Worm (Caenorhabditis elegans) whole organism, L2 larva: ENCODE data around the gene cup-5.

ENCODE experiments used
- C34F6.9 ChIP-seq: fragments of 150-350 bp; optimal IDR thresholded peaks from 2 replicates; lab custom pipeline; 2014; ENCODE audit warnings: missing biosample characterization, missing genetic modification characterization
- F13H6.1 ChIP-seq: sonication (generic microtip); optimal IDR thresholded peaks from 2 replicates; lab custom pipeline; 2016; ENCODE audit warnings: missing genetic modification characterization, missing compliant biosample characterization
- R02D3.7 ChIP-seq: fragments of 150-350 bp; optimal IDR thresholded peaks from 2 replicates; lab custom pipeline; 2014; ENCODE audit warnings: missing biosample characterization, missing genetic modification characterization
- Y55F3AM.14 ChIP-seq: fragments of 200-800 bp; sonication (Bioruptor generic); optimal IDR thresholded peaks from 2 replicates; lab custom pipeline; 2018; ENCODE audit warnings: mild to moderate bottlenecking, missing genetic modification characterization, missing compliant biosample characterization
- ZK546.5 ChIP-seq: sonication (generic microtip); optimal IDR thresholded peaks from 2 replicates; lab custom pipeline; 2017; ENCODE audit warnings: missing biosample characterization, missing genetic modification characterization
- alr-1 ChIP-seq: fragments of 150-350 bp; optimal IDR thresholded peaks from 2 replicates; lab custom pipeline; 2014; ENCODE audit warnings: missing biosample characterization, missing genetic modification characterization
- aly-2 ChIP-seq: fragments of 150-350 bp; optimal IDR thresholded peaks from 2 replicates; lab custom pipeline; 2014; ENCODE audit warnings: missing biosample characterization, missing genetic modification characterization
- ama-1 ChIP-seq: fragments of 150-350 bp; optimal IDR thresholded peaks from 2 replicates; lab custom pipeline; 2018; ENCODE audit warnings: inconsistent platforms
- blmp-1 ChIP-seq: sonication (generic microtip); optimal IDR thresholded peaks from 2 replicates; lab custom pipeline; 2017; ENCODE audit warnings: missing genetic modification characterization, mild to moderate bottlenecking, missing compliant biosample characterization, antibody characterized with exemption, moderate library complexity; ENCODE audit not compliant: insufficient read depth
- ceh-16 ChIP-seq: fragments of 150-350 bp; optimal IDR thresholded peaks from 2 replicates; lab custom pipeline; 2014; ENCODE audit warnings: missing biosample characterization, missing genetic modification characterization
- ceh-82 ChIP-seq: fragments of 150-350 bp; optimal IDR thresholded peaks from 2 replicates; lab custom pipeline; 2014; ENCODE audit warnings: missing biosample characterization, missing genetic modification characterization
- dmd-4 ChIP-seq: sonication (generic microtip); optimal IDR thresholded peaks from 2 replicates; lab custom pipeline; 2017; ENCODE audit warnings: missing biosample characterization, missing genetic modification characterization
- elt-1 ChIP-seq: fragments of 150-350 bp; optimal IDR thresholded peaks from 2 replicates; lab custom pipeline; 2014; ENCODE audit warnings: missing biosample characterization, missing genetic modification characterization
- elt-3 ChIP-seq: sonication (generic microtip); optimal IDR thresholded peaks from 2 replicates; lab custom pipeline; 2017; ENCODE audit warnings: missing biosample characterization, missing genetic modification characterization
- fos-1 ChIP-seq: fragments of 150-350 bp; optimal IDR thresholded peaks from 2 replicates; lab custom pipeline; 2014; ENCODE audit warnings: missing biosample characterization, missing genetic modification characterization
- gmeb-1 ChIP-seq: fragments of 150-350 bp; optimal IDR thresholded peaks from 2 replicates; lab custom pipeline; 2014; ENCODE audit warnings: missing biosample characterization, missing genetic modification characterization
- lin-11 ChIP-seq: fragments of 150-350 bp; sonication (generic microtip); optimal IDR thresholded peaks from 2 replicates; lab custom pipeline; 2014; ENCODE audit warnings: missing biosample characterization, missing genetic modification characterization, inconsistent platforms, mixed read lengths
- lin-13 ChIP-seq: fragments of 150-350 bp; optimal IDR thresholded peaks from 2 replicates; lab custom pipeline; 2014; ENCODE audit warnings: missing biosample characterization, missing genetic modification reagents, missing genetic modification characterization
- lin-39 ChIP-seq: fragments of 150-350 bp; optimal IDR thresholded peaks from 2 replicates; lab custom pipeline; 2014; ENCODE audit warnings: missing biosample characterization, missing genetic modification reagents, missing genetic modification characterization
- mab-5 ChIP-seq: fragments of 150-350 bp; optimal IDR thresholded peaks from 2 replicates; lab custom pipeline; 2014; ENCODE audit warnings: missing biosample characterization, missing genetic modification characterization
- mbf-1 ChIP-seq: sonication (generic microtip); optimal IDR thresholded peaks from 2 replicates; lab custom pipeline; 2017; ENCODE audit warnings: missing biosample characterization, missing genetic modification characterization
- mdl-1 ChIP-seq, 2 experiments: fragments of 150-350 bp in 1 of 2; sonication (generic microtip) in 1 of 2; optimal IDR thresholded peaks; 2 replicates each; lab custom pipeline; 2017; ENCODE audit warnings: missing biosample characterization in 2 of 2, missing genetic modification characterization in 2 of 2
- nhr-10 ChIP-seq: sonication (generic microtip); optimal IDR thresholded peaks from 2 replicates; lab custom pipeline; 2017; ENCODE audit warnings: missing biosample characterization, missing genetic modification characterization
- nhr-11 ChIP-seq: fragments of 150-350 bp; optimal IDR thresholded peaks from 2 replicates; lab custom pipeline; 2014; ENCODE audit warnings: missing biosample characterization, missing genetic modification characterization
- nhr-12 ChIP-seq: fragments of 150-350 bp; optimal IDR thresholded peaks from 2 replicates; lab custom pipeline; 2014; ENCODE audit warnings: missing biosample characterization, missing genetic modification characterization
- nhr-129 ChIP-seq: fragments of 150-350 bp; optimal IDR thresholded peaks from 2 replicates; lab custom pipeline; 2014; ENCODE audit warnings: missing biosample characterization, missing genetic modification characterization
- nhr-21 ChIP-seq: fragments of 150-350 bp; optimal IDR thresholded peaks from 2 replicates; lab custom pipeline; 2014; ENCODE audit warnings: missing biosample characterization, missing genetic modification characterization
- nhr-237 ChIP-seq: fragments of 150-350 bp; optimal IDR thresholded peaks from 2 replicates; lab custom pipeline; 2014; ENCODE audit warnings: missing biosample characterization, missing genetic modification characterization
- nhr-25 ChIP-seq: fragments of 150-350 bp; sonication (generic microtip); optimal IDR thresholded peaks from 3 replicates; lab custom pipeline; 2014; ENCODE audit warnings: missing biosample characterization, missing genetic modification characterization
- nhr-6 ChIP-seq: fragments of 150-350 bp; optimal IDR thresholded peaks from 2 replicates; lab custom pipeline; 2014; ENCODE audit warnings: missing biosample characterization, missing genetic modification characterization
- nhr-77 ChIP-seq: fragments of 150-350 bp; optimal IDR thresholded peaks from 2 replicates; lab custom pipeline; 2014; ENCODE audit warnings: missing biosample characterization, missing genetic modification characterization
- sem-4 ChIP-seq: fragments of 150-350 bp; optimal IDR thresholded peaks from 2 replicates; lab custom pipeline; 2014; ENCODE audit warnings: missing biosample characterization, missing genetic modification reagents, missing genetic modification characterization
- skn-1 ChIP-seq: sonication (generic microtip); optimal IDR thresholded peaks from 2 replicates; lab custom pipeline; 2017; ENCODE audit warnings: missing biosample characterization, missing genetic modification characterization
- sma-3 ChIP-seq: sonication (generic microtip); optimal IDR thresholded peaks from 2 replicates; lab custom pipeline; 2016; ENCODE audit warnings: missing genetic modification reagents, missing genetic modification characterization, missing compliant biosample characterization
- sma-9 ChIP-seq, 2 experiments: fragments of 150-350 bp in 1 of 2; sonication (generic microtip) in 1 of 2; optimal IDR thresholded peaks; 2 replicates each; lab custom pipeline; 2014 to 2016; ENCODE audit warnings: missing genetic modification characterization in 2 of 2, mild to moderate bottlenecking in 1 of 2, missing biosample characterization in 1 of 2, missing compliant biosample characterization in 1 of 2, missing genetic modification reagents in 1 of 2, moderate library complexity in 1 of 2
- snpc-4 ChIP-seq: fragments of 150-350 bp; optimal IDR thresholded peaks from 2 replicates; lab custom pipeline; 2014; ENCODE audit warnings: missing biosample characterization, missing genetic modification characterization
- unc-39 ChIP-seq: fragments of 150-350 bp; optimal IDR thresholded peaks from 2 replicates; lab custom pipeline; 2014; ENCODE audit warnings: missing biosample characterization, missing genetic modification characterization
- unc-55 ChIP-seq: fragments of 150-350 bp; sonication (generic microtip); optimal IDR thresholded peaks from 3 replicates; lab custom pipeline; 2014; ENCODE audit warnings: missing biosample characterization, missing genetic modification reagents, missing genetic modification characterization
- unc-62 ChIP-seq: fragments of 150-350 bp; optimal IDR thresholded peaks from 2 replicates; lab custom pipeline; 2014; ENCODE audit warnings: missing biosample characterization, missing genetic modification reagents, missing genetic modification characterization
- zag-1 ChIP-seq: fragments of 150-350 bp; optimal IDR thresholded peaks from 2 replicates; lab custom pipeline; 2014; ENCODE audit warnings: missing biosample characterization, missing genetic modification characterization
- ztf-1 ChIP-seq: fragments of 200-800 bp; sonication (Bioruptor generic); conservative IDR thresholded peaks from 2 replicates; pipeline ENCODE4 v1.3.6; 2022; ENCODE audit warnings: missing genetic modification characterization, missing compliant biosample characterization
- ztf-11 ChIP-seq: sonication (generic microtip); optimal IDR thresholded peaks from 2 replicates; lab custom pipeline; 2017; ENCODE audit warnings: missing biosample characterization, missing genetic modification characterization
- ztf-4 ChIP-seq: fragments of 150-350 bp; optimal IDR thresholded peaks from 2 replicates; lab custom pipeline; 2014; ENCODE audit warnings: missing biosample characterization, missing genetic modification characterization

cup-5 gene

ce11 chrIII:7561872-7562271, 22.1 kb upstream of the cup-5 start, which contains the start of gene lgc-12:
lgc-12 (plus strand) TSS chrIII:7562172.
- TF ChIP-seq sma-3 (GFP tag; lab: Kevin White, UChicago) (no peak), snpc-4 (tag; lab: Kevin White, UChicago) (no peak), ZK546.5 (tag; lab: Kevin White, UChicago) (no peak), ceh-82 (tag; lab: Kevin White, UChicago) (no peak), lin-39 (tag; lab: Kevin White, UChicago) (no peak), nhr-6 (no peak)
- TF ChIP-seq, all 48 proteins: peak for 0

ce11 chrIII:7565247-7565646, 18.7 kb upstream of the cup-5 start, which contains the start of gene ttr-8:
ttr-8 (minus strand) TSS chrIII:7565347.
- TF ChIP-seq elt-3 = no peak
- TF ChIP-seq snpc-4 (tag; lab: Kevin White, UChicago) = no peak
- no peak for TF ChIP-seq nhr-129 (tag; lab: Kevin White, UChicago)
- no peak for TF ChIP-seq R02D3.7 (tag; lab: Kevin White, UChicago)
- no peak for TF ChIP-seq mdl-1 (tag; optimal IDR thresholded peaks at IDR 0.05; lab: Kevin White, UChicago)
- no peak for TF ChIP-seq mab-5 (tag; lab: Kevin White, UChicago)
- no peak for TF ChIP-seq dmd-4 (tag; lab: Kevin White, UChicago)
- no peak for TF ChIP-seq sem-4 (tag; lab: Kevin White, UChicago)
- TF ChIP-seq nhr-237 = no peak
- TF ChIP-seq ztf-4 (tag; lab: Kevin White, UChicago) = no peak
- TF ChIP-seq sma-3 (GFP tag; lab: Kevin White, UChicago) = no peak
- TF ChIP-seq skn-1 (tag; lab: Kevin White, UChicago) = no peak
- TF ChIP-seq nhr-6 = no peak
- TF ChIP-seq lin-13 (GFP tag; lab: Kevin White, UChicago) = no peak
- no peak for TF ChIP-seq unc-55 (GFP tag; lab: Kevin White, UChicago)
- TF ChIP-seq, all 48 proteins: peak for 0

- TF ChIP-seq aly-2 (tag; lab: Kevin White, UChicago) = no peak
- peak; percentile 41 for TF ChIP-seq sma-3 (GFP tag; lab: Kevin White, UChicago)
- peak; percentile 56 for TF ChIP-seq nhr-25
Observed at ce11 chrIII:7566098-7566497, 17.9 kb upstream of the cup-5 start, which contains the start of gene ttr-32. ttr-32 (plus strand) TSS chrIII:7566411.

DNA sequence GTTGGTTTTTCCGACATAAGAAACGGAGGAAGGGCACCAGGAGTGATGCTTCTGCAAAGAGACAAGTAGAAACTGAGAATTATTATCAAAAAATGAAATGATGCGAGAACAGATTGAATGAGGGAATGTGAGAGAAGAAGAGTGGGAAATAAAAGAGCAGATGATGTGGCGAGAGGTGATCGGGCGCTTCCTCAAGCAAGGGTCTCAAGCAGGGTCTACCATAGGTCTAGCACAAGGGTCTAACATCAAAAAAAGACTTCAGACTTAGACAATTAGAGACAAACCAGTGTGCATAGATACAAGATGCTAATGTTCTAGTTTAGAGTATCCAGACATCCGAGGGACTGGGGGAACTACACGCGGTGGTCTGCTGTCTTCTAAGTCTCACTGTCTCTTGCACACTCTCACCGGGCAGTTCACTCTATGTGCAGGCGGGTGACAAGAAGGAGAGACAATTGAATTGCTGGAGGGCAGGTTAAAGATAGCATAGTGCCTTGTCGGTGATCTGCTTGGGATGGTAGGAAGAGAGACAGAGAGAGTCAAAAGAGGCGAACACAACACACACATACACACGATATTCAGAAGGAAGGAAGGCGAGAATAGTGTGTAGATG, 13.8 kb upstream of the cup-5 start, which contains the start of gene R13A5.7:
TSS of gene R13A5.7 (minus strand) at position 51 of the 613 bp plus-strand sequence.
- TF ChIP-seq C34F6.9 (tag; lab: Kevin White, UChicago) (peak; percentile 88), ztf-11 (no peak), nhr-11 (tag; lab: Kevin White, UChicago) (no peak), fos-1 (tag; lab: Kevin White, UChicago) (peak; percentile 87), elt-3 (no peak), ceh-82 (tag; lab: Kevin White, UChicago) (no peak), sma-3 (GFP tag; lab: Kevin White, UChicago) (peak; percentile 50), nhr-10 (tag; lab: Kevin White, UChicago) (no peak), blmp-1 (tag; lab: Kevin White, UChicago) (peak; percentile 40), nhr-25 (peak; percentile 39), Y55F3AM.14 (GFP tag; lab: Kevin White, UChicago) (no peak), gmeb-1 (tag; lab: Kevin White, UChicago) (peak; percentile 63), sem-4 (tag; lab: Kevin White, UChicago) (peak; percentile 85), alr-1 (no peak), nhr-129 (tag; lab: Kevin White, UChicago) (peak; percentile 94), mdl-1 (tag; optimal IDR thresholded peaks at IDR 0.05; lab: Kevin White, UChicago) (peak; percentile 90 to 91), mbf-1 (tag; lab: Kevin White, UChicago) (no peak), skn-1 (tag; lab: Kevin White, UChicago) (no peak), nhr-237 (no peak), unc-55 (GFP tag; lab: Kevin White, UChicago) (peak; percentile 72), lin-11 (tag; lab: Kevin White, UChicago) (no peak), ZK546.5 (tag; lab: Kevin White, UChicago) (no peak), snpc-4 (tag; lab: Kevin White, UChicago) (peak; percentile 45), ceh-16 (tag; lab: Kevin White, UChicago) (peak; percentile 73), unc-62 (GFP tag; lab: Kevin White, UChicago) (no peak), sma-9 (GFP tag; optimal IDR thresholded peaks at IDR 0.05; lab: Kevin White, UChicago) (peak; percentile 78), sma-9 (tag; optimal IDR thresholded peaks at IDR 0.05; lab: Kevin White, UChicago) (no peak), dmd-4 (tag; lab: Kevin White, UChicago) (no peak), F13H6.1 (peak; percentile 92), ztf-1 (GFP tag; lab: Robert Waterston, UW) (no peak), zag-1 (tag; lab: Kevin White, UChicago) (peak; percentile 60), lin-13 (GFP tag; lab: Kevin White, UChicago) (peak; percentile 62), ama-1 (lab: Kevin White, UChicago) (no peak), nhr-12 (tag; lab: Kevin White, UChicago) (no peak), elt-1 (tag; lab: Kevin White, UChicago) (no peak), nhr-77 (tag; lab: Kevin White, UChicago) (no peak), aly-2 (tag; lab: Kevin White, UChicago) (no peak), nhr-21 (tag; lab: Kevin White, UChicago) (peak; percentile 82), nhr-6 (peak; percentile 37), unc-39 (tag; lab: Kevin White, UChicago) (no peak), ztf-4 (tag; lab: Kevin White, UChicago) (peak; percentile 68)
